Worm (Caenorhabditis elegans): ENCODE data around the gene rfip-2.

The rfip-2 gene

DNA sequence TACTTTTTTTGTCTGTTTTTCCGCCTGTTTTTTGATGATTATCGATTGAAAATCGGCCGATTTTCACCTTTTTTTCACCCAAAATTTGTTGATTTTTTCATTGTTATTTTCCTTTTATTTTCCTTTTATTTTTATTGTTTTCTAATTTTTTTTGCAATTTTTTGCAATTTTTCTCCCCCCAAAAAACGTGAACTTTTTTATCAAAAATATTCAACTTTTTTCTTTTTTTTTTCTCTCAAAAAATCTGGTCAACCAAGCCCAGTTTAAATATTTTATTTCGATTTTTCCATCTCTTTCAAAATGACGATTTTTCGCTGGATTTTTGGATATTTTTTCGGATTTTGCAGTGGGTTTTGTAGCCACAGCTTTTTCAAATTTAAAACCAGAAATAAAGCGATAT is at the start of gene rfip-2:
TSS of gene rfip-2 (plus strand) at position 301 of the 400 bp plus-strand sequence.
- TF ChIP-seq med-1 (GFP tag; optimal IDR thresholded peaks at IDR 0.05; ENCODE audit: insufficient read depth) (no peak), tab-1 (GFP tag; IDR thresholded peaks at IDR 0.05) (no peak), klf-2 (GFP tag; conservative IDR thresholded peaks at IDR 0.05) (no peak), ztf-23 (GFP tag; IDR thresholded peaks at IDR 0.05) (no peak), flt-1 (GFP tag; IDR thresholded peaks at IDR 0.05) (no peak), ref-1 (GFP tag; conservative IDR thresholded peaks at IDR 0.05) (no peak), T22C8.4 (GFP tag; IDR thresholded peaks at IDR 0.05) (no peak)

ce11 chrII:674116-674515 is 49.5 kb upstream of the rfip-2 start, which contains the start of gene Y39F10C.3:
Y39F10C.3 (plus strand) TSS chrII:674416.
- TF ChIP-seq tab-1 (GFP tag; IDR thresholded peaks at IDR 0.05) (no peak), flt-1 (GFP tag; IDR thresholded peaks at IDR 0.05) (no peak), ref-1 (GFP tag; conservative IDR thresholded peaks at IDR 0.05) (no peak), T22C8.4 (GFP tag; IDR thresholded peaks at IDR 0.05) (no peak), med-1 (GFP tag; optimal IDR thresholded peaks at IDR 0.05; ENCODE audit: insufficient read depth) (no peak), ztf-29 (GFP tag; IDR thresholded peaks at IDR 0.05) (no peak), cog-1 (tag; optimal IDR thresholded peaks at IDR 0.05) (no peak), klf-2 (GFP tag; conservative IDR thresholded peaks at IDR 0.05) (no peak), ztf-23 (GFP tag; IDR thresholded peaks at IDR 0.05) (no peak)

DNA sequence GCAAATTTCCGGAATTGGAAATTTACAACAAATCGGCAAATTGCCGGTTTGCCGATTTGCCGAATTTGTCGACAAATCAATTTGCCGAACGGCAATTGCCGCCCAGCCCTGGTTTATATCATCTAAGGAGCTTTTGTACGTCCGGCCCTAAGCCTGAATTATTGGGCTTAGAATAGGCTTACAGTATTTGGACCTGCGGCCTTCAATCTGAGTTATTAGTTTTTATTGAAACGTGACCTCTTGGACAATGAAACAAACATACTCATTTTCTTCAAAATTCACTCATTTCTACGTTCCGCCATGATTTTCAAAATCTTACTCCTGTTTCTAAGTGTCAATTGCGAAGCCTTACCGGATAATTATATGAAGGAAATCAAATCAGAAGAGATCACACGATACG is 48.3 kb upstream of the rfip-2 start, which contains the start of gene Y39F10C.1:
TSS of gene Y39F10C.1 (plus strand) at position 301 of the 400 bp plus-strand sequence.
- TF ChIP-seq med-1 (GFP tag; optimal IDR thresholded peaks at IDR 0.05; ENCODE audit: insufficient read depth): no peak
- no peak for TF ChIP-seq ztf-23 (GFP tag; IDR thresholded peaks at IDR 0.05)
- TF ChIP-seq ztf-29 (GFP tag; IDR thresholded peaks at IDR 0.05): no peak
- TF ChIP-seq ref-1 (GFP tag; conservative IDR thresholded peaks at IDR 0.05): no peak

ce11 chrII:675822-676221 is 47.8 kb upstream of the rfip-2 start:
- TF ChIP-seq tab-1 (GFP tag; IDR thresholded peaks at IDR 0.05) (no peak), cog-1 (tag; optimal IDR thresholded peaks at IDR 0.05) (no peak), ztf-29 (GFP tag; IDR thresholded peaks at IDR 0.05) (no peak), med-1 (GFP tag; optimal IDR thresholded peaks at IDR 0.05; ENCODE audit: insufficient read depth) (no peak), flt-1 (GFP tag; IDR thresholded peaks at IDR 0.05) (no peak), ztf-23 (GFP tag; IDR thresholded peaks at IDR 0.05) (no peak), T22C8.4 (GFP tag; IDR thresholded peaks at IDR 0.05) (no peak), ref-1 (GFP tag; conservative IDR thresholded peaks at IDR 0.05) (no peak), klf-2 (GFP tag; conservative IDR thresholded peaks at IDR 0.05) (no peak)

DNA sequence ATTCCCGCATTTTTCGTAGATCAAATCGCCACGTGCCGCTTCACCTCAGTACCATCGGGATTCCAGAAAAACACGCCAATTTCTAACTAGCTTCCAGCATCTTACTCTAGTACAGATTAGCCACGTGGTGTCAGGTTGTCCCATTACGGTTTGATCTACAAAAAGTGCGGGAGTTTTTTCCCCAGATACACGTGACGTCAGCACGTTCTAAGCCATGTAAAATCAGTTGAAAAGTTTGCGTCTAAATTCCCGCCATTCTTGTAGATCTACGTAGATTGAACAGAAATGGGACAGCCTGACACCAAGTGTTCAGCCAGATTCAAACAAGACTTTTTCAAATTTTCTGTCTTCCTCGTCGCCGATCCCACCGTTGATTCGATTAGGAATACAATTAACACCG is 45.0 kb upstream of the rfip-2 start, which contains the start of gene T02H6.9:
TSS of gene T02H6.9 (plus strand) at position 301 of the 400 bp plus-strand sequence.
- TF ChIP-seq ref-1 (GFP tag; conservative IDR thresholded peaks at IDR 0.05) (no peak), tab-1 (GFP tag; IDR thresholded peaks at IDR 0.05) (no peak), cog-1 (tag; optimal IDR thresholded peaks at IDR 0.05) (no peak), flt-1 (GFP tag; IDR thresholded peaks at IDR 0.05) (no peak), ztf-29 (GFP tag; IDR thresholded peaks at IDR 0.05) (no peak), med-1 (GFP tag; optimal IDR thresholded peaks at IDR 0.05; ENCODE audit: insufficient read depth) (no peak), ztf-23 (GFP tag; IDR thresholded peaks at IDR 0.05) (no peak), klf-2 (GFP tag; conservative IDR thresholded peaks at IDR 0.05) (no peak), T22C8.4 (GFP tag; IDR thresholded peaks at IDR 0.05) (no peak)

DNA sequence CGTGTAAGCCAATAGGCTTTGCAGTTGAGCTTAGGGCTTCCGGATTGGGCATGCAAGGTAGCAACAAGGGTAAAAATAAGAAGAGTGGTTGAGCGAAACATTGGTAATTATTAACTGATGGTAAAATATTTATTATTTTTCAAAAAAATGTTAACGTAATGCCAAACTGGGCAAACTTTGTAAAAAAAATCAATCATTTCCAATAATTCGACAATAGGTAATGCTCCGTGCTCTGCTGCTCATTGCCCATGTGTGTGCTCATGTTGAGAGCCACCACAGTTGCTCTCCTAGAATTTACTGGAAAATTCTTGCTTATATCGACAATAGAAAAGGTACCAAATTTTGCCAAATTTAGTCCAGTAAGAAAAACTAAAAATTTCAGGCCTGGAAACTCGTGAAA is 43.0 kb upstream of the rfip-2 start, which contains the start of the genes T02H6.10 and T02H6.8:
TSS of gene T02H6.10 (minus strand) at position 101 of the 400 bp plus-strand sequence.
TSS of gene T02H6.8 (plus strand) at position 221 of the 400 bp plus-strand sequence.
- no peak for TF ChIP-seq ref-1 (GFP tag; conservative IDR thresholded peaks at IDR 0.05)
- no peak for TF ChIP-seq ztf-23 (GFP tag; IDR thresholded peaks at IDR 0.05)
- no peak for TF ChIP-seq klf-2 (GFP tag; conservative IDR thresholded peaks at IDR 0.05)
- TF ChIP-seq tab-1 (GFP tag; IDR thresholded peaks at IDR 0.05): no peak
- TF ChIP-seq flt-1 (GFP tag; IDR thresholded peaks at IDR 0.05): no peak
- no peak for TF ChIP-seq ztf-29 (GFP tag; IDR thresholded peaks at IDR 0.05)

DNA sequence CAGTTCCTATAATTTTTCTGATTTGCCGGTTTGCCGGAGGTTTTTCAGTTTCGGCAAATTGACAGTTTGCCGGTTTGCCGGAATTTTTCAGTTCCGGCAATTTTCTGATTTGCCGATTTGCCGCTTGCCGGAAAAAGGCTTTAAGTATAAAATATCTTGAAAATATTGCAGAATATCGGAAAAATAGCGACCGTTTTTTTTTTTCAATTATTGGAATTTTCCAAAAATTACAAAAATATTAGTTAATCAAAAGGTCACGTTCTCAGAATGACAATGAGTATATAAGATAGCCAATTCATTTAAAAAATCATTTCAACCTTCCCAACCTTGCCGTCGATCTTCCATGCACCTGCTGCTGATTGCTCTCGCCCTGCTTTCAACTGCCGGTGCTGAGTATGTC is 41.3 kb upstream of the rfip-2 start, which contains the start of gene T02H6.7:
TSS of gene T02H6.7 (plus strand) at position 301 of the 400 bp plus-strand sequence.
- TF ChIP-seq med-1 (GFP tag; optimal IDR thresholded peaks at IDR 0.05; ENCODE audit: insufficient read depth) (no peak), T22C8.4 (GFP tag; IDR thresholded peaks at IDR 0.05) (no peak), cog-1 (tag; optimal IDR thresholded peaks at IDR 0.05) (no peak), tab-1 (GFP tag; IDR thresholded peaks at IDR 0.05) (no peak), ztf-23 (GFP tag; IDR thresholded peaks at IDR 0.05) (no peak), flt-1 (GFP tag; IDR thresholded peaks at IDR 0.05) (no peak), ztf-29 (GFP tag; IDR thresholded peaks at IDR 0.05) (no peak), klf-2 (GFP tag; conservative IDR thresholded peaks at IDR 0.05) (no peak), ref-1 (GFP tag; conservative IDR thresholded peaks at IDR 0.05) (no peak)

DNA sequence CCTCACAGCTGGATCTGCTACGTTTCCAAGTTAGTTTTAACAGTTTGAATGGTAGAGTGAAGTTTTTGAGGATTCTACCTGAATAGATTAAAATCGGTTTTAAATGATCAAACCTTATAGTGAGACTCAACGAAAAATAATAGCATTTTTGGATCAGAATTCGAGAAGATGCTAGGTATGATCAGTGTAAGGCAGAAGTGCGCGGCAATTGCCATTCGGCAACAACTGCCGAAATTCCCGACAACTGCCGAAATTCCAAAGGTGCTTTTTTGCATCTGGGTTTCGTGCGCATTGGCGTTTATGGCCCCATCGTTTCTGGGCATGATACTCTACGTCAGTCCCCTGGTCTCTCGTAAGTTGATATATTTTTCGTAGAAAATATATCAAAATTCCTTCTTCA is 40.1 kb upstream of the rfip-2 start, which contains the start of gene T02H6.6:
TSS of gene T02H6.6 (plus strand) at position 301 of the 400 bp plus-strand sequence.
- TF ChIP-seq flt-1 (GFP tag; IDR thresholded peaks at IDR 0.05) (no peak), T22C8.4 (GFP tag; IDR thresholded peaks at IDR 0.05) (no peak), tab-1 (GFP tag; IDR thresholded peaks at IDR 0.05) (no peak), cog-1 (tag; optimal IDR thresholded peaks at IDR 0.05) (no peak), ztf-29 (GFP tag; IDR thresholded peaks at IDR 0.05) (no peak), ref-1 (GFP tag; conservative IDR thresholded peaks at IDR 0.05) (no peak), klf-2 (GFP tag; conservative IDR thresholded peaks at IDR 0.05) (no peak), ztf-23 (GFP tag; IDR thresholded peaks at IDR 0.05) (no peak), med-1 (GFP tag; optimal IDR thresholded peaks at IDR 0.05; ENCODE audit: insufficient read depth) (no peak)

- TF ChIP-seq ref-1 (GFP tag; conservative IDR thresholded peaks at IDR 0.05) (no peak), ztf-29 (GFP tag; IDR thresholded peaks at IDR 0.05) (no peak), flt-1 (GFP tag; IDR thresholded peaks at IDR 0.05) (no peak), med-1 (GFP tag; optimal IDR thresholded peaks at IDR 0.05; ENCODE audit: insufficient read depth) (no peak), T22C8.4 (GFP tag; IDR thresholded peaks at IDR 0.05) (no peak), tab-1 (GFP tag; IDR thresholded peaks at IDR 0.05) (no peak), klf-2 (GFP tag; conservative IDR thresholded peaks at IDR 0.05) (no peak), ztf-23 (GFP tag; IDR thresholded peaks at IDR 0.05) (no peak), cog-1 (tag; optimal IDR thresholded peaks at IDR 0.05) (no peak)
Measured at ce11 chrII:684811-685210, 38.8 kb upstream of the rfip-2 start, which contains the start of gene T02H6.5. T02H6.5 (plus strand) TSS chrII:685111.

Data from whole organism, midembryonic.